Worm (Caenorhabditis elegans): Measurements from ENCODE around the gene tag-280.

DNA sequence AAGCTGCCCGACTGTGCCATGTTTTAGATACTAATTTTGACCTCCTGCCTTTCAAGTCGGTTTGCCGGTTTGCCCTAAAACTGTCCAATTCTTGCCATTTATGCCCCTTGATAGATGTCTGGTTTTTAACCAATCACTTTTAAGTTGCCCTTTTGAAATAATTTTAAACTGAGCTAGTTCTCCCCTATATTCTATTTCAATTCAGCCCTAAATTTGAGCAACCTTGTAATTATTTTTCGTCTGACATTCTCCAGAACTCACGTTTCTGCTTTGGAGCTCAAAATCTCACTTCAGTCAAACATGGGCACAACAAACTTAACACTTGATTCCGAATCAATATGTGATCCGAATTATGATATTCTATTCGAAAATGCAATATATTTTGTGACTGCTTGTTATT, 13.0 kb downstream of the tag-280 start, which contains the start of gene srg-17:
- TF ChIP-seq elt-3 (tag; optimal IDR thresholded peaks at IDR 0.05) = no peak
- no peak for TF ChIP-seq zag-1 (tag; optimal IDR thresholded peaks at IDR 0.05)
- TF ChIP-seq snpc-4 (tag; optimal IDR thresholded peaks at IDR 0.05) = no peak
- TF ChIP-seq ztf-11 (tag; optimal IDR thresholded peaks at IDR 0.05) = no peak
- no peak for TF ChIP-seq ama-1 (optimal IDR thresholded peaks at IDR 0.05)
- no peak for TF ChIP-seq ztf-4 (tag; optimal IDR thresholded peaks at IDR 0.05)
- TF ChIP-seq lin-11 (tag; optimal IDR thresholded peaks at IDR 0.05) = no peak
- no peak for TF ChIP-seq nhr-10 (tag; optimal IDR thresholded peaks at IDR 0.05)
- no peak for TF ChIP-seq lin-13 (GFP tag; optimal IDR thresholded peaks at IDR 0.05)
- TF ChIP-seq fos-1 (tag; optimal IDR thresholded peaks at IDR 0.05) = no peak
- no peak for TF ChIP-seq elt-1 (tag; optimal IDR thresholded peaks at IDR 0.05)
